Worm (Caenorhabditis elegans): ENCODE results near the gene ora-1.

ora-1 gene

DNA sequence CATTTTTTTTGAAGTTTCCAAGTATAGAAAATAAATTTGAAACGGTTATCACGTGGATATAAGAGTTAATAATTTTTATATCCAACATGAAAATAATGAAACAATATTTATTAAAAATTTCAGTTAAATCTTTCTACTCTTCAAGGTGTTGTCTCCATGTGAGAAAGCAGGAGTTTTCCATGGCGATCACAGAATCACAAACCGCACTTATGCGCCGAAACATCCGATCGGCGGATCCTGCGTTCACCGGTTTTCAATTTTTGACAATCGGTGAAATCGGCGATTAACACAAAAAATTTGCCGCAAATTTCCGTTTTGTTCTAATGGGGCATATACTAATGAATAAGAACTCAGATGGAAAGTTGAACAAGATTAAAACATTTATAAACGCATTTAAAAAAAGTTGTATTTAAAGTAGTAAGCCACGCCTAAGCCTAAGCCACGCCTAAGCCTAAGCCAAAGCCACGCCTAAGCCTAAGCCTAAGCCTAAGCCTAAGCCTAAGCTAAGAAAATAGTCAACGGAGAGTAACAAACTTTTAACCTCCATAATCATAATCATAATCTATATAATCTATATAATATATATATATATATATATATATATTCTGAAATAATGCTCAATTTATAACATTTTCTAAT is 44.5 kb downstream of the ora-1 start, which contains the start of gene C26B2.2:
TSS of gene C26B2.2 (minus strand) at position 88 of the 639 bp plus-strand sequence.
- TF ChIP-seq ztf-1 (GFP tag; conservative IDR thresholded peaks at IDR 0.05) (no peak), nhr-25 (tag; optimal IDR thresholded peaks at IDR 0.05) (no peak), nhr-77 (tag; optimal IDR thresholded peaks at IDR 0.05) (no peak), crh-2 (tag; optimal IDR thresholded peaks at IDR 0.05) (no peak), Y55F3AM.14 (GFP tag; optimal IDR thresholded peaks at IDR 0.05) (no peak), lsy-2 (tag; optimal IDR thresholded peaks at IDR 0.05) (no peak), C34F6.9 (tag; optimal IDR thresholded peaks at IDR 0.05) (no peak), sem-4 (tag; optimal IDR thresholded peaks at IDR 0.05) (no peak), ama-1 (optimal IDR thresholded peaks at IDR 0.05) (no peak), F13H6.1 (tag; optimal IDR thresholded peaks at IDR 0.05) (no peak), nhr-10 (tag; optimal IDR thresholded peaks at IDR 0.05) (no peak), ceh-82 (tag; optimal IDR thresholded peaks at IDR 0.05) (no peak), elt-3 (tag; optimal IDR thresholded peaks at IDR 0.05) (no peak), egl-27 (tag; optimal IDR thresholded peaks at IDR 0.05) (no peak), lin-39 (tag; optimal IDR thresholded peaks at IDR 0.05) (no peak), sma-9 (GFP tag; optimal IDR thresholded peaks at IDR 0.05) (no peak), sma-9 (tag; optimal IDR thresholded peaks at IDR 0.05) (no peak), unc-55 (GFP tag; optimal IDR thresholded peaks at IDR 0.05) (no peak), unc-62 (GFP tag; optimal IDR thresholded peaks at IDR 0.05) (no peak), dmd-4 (tag; optimal IDR thresholded peaks at IDR 0.05) (no peak), aly-2 (tag; optimal IDR thresholded peaks at IDR 0.05) (no peak)

ce11 chrIV:8023861-8024260 is 46.2 kb downstream of the ora-1 start:
- peak; percentile 29 for TF ChIP-seq crh-2 (tag; optimal IDR thresholded peaks at IDR 0.05)
- peak; percentile 58 for TF ChIP-seq fos-1 (tag; optimal IDR thresholded peaks at IDR 0.05)
- TF ChIP-seq mbf-1 (tag; optimal IDR thresholded peaks at IDR 0.05) = no peak

DNA sequence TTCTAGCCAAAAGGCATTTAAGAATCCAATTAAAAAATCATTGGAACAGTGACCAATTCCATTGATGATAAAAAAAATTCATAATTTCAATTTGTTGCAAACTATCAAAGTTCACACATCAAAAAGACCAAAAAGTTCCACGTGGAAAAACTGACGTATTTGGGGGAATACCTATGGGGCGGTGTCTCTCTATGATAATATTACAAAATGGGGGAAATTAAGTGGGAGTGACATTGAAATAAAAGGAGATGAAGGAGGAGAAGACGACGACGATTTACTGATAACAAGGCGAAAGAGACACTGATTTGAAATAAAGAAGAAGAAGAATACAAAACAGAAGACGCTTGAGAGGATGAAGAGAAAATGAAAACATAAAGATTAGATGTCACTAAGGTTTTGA is 48.7 kb downstream of the ora-1 start:
- TF ChIP-seq nhr-6 (tag; optimal IDR thresholded peaks at IDR 0.05) (no peak), sem-4 (tag; optimal IDR thresholded peaks at IDR 0.05) (no peak), blmp-1 (tag; optimal IDR thresholded peaks at IDR 0.05; ENCODE audit: insufficient read depth) (no peak), ceh-16 (tag; optimal IDR thresholded peaks at IDR 0.05) (no peak), nhr-11 (tag; optimal IDR thresholded peaks at IDR 0.05) (no peak), mab-5 (tag; optimal IDR thresholded peaks at IDR 0.05) (no peak), aly-2 (tag; optimal IDR thresholded peaks at IDR 0.05) (no peak), snpc-4 (tag; optimal IDR thresholded peaks at IDR 0.05) (no peak), nhr-25 (tag; optimal IDR thresholded peaks at IDR 0.05) (peak; percentile 49), R02D3.7 (tag; optimal IDR thresholded peaks at IDR 0.05) (no peak), sma-3 (GFP tag; optimal IDR thresholded peaks at IDR 0.05) (peak; percentile 41), elt-1 (tag; optimal IDR thresholded peaks at IDR 0.05) (no peak), crh-2 (tag; optimal IDR thresholded peaks at IDR 0.05) (peak; percentile 81), dmd-4 (tag; optimal IDR thresholded peaks at IDR 0.05) (no peak), skn-1 (tag; optimal IDR thresholded peaks at IDR 0.05) (no peak), F13H6.1 (tag; optimal IDR thresholded peaks at IDR 0.05) (peak; percentile 20), unc-39 (tag; optimal IDR thresholded peaks at IDR 0.05) (no peak), egl-27 (tag; optimal IDR thresholded peaks at IDR 0.05) (peak; percentile 65), fos-1 (tag; optimal IDR thresholded peaks at IDR 0.05) (peak; percentile 56), nhr-129 (tag; optimal IDR thresholded peaks at IDR 0.05) (no peak), lin-39 (tag; optimal IDR thresholded peaks at IDR 0.05) (no peak), mdl-1 (tag; optimal IDR thresholded peaks at IDR 0.05) (peak in 1 of 2 experiments; percentile 40), Y55F3AM.14 (GFP tag; optimal IDR thresholded peaks at IDR 0.05) (no peak), unc-55 (GFP tag; optimal IDR thresholded peaks at IDR 0.05) (no peak), gmeb-1 (tag; optimal IDR thresholded peaks at IDR 0.05) (peak; percentile 1), nhr-21 (tag; optimal IDR thresholded peaks at IDR 0.05) (peak; percentile 24), ceh-82 (tag; optimal IDR thresholded peaks at IDR 0.05) (no peak), sma-9 (GFP tag; optimal IDR thresholded peaks at IDR 0.05) (peak; percentile 89), sma-9 (tag; optimal IDR thresholded peaks at IDR 0.05) (no peak), lin-11 (tag; optimal IDR thresholded peaks at IDR 0.05) (no peak), C34F6.9 (tag; optimal IDR thresholded peaks at IDR 0.05) (no peak), nhr-23 (tag; optimal IDR thresholded peaks at IDR 0.05) (no peak), lsy-2 (tag; optimal IDR thresholded peaks at IDR 0.05) (no peak), nhr-10 (tag; optimal IDR thresholded peaks at IDR 0.05) (no peak), alr-1 (tag; optimal IDR thresholded peaks at IDR 0.05) (no peak), ztf-11 (tag; optimal IDR thresholded peaks at IDR 0.05) (no peak), ztf-4 (tag; optimal IDR thresholded peaks at IDR 0.05) (no peak), ztf-1 (GFP tag; conservative IDR thresholded peaks at IDR 0.05) (no peak), mbf-1 (tag; optimal IDR thresholded peaks at IDR 0.05) (no peak), lin-13 (GFP tag; optimal IDR thresholded peaks at IDR 0.05) (no peak), zag-1 (tag; optimal IDR thresholded peaks at IDR 0.05) (no peak), elt-3 (tag; optimal IDR thresholded peaks at IDR 0.05) (no peak), unc-62 (GFP tag; optimal IDR thresholded peaks at IDR 0.05) (no peak)

Measured in whole organism, L2 larva.